Worm (Caenorhabditis elegans): ENCODE measurements around the gene ZK596.2.

ZK596.2 gene

ce11 chrIV:10880264-10880663, 28.8 kb downstream of the ZK596.2 start, which contains the start of gene fipr-15:
TSS of gene fipr-15 (plus strand) at chrIV:10880564.
- TF ChIP-seq sox-4 (tag; optimal IDR thresholded peaks at IDR 0.05) = no peak

- TF ChIP-seq ets-5 (GFP tag; IDR thresholded peaks at IDR 0.05) (no peak), unc-130 (tag; optimal IDR thresholded peaks at IDR 0.05) (no peak), unc-98 (GFP tag; IDR thresholded peaks at IDR 0.05) (no peak), sptf-1 (tag; optimal IDR thresholded peaks at IDR 0.05) (no peak), unc-30 (tag; optimal IDR thresholded peaks at IDR 0.05) (no peak), fos-1 (tag; optimal IDR thresholded peaks at IDR 0.05) (no peak), alr-1 (tag; optimal IDR thresholded peaks at IDR 0.05; ENCODE audit: borderline replicate concordance) (no peak), fkh-10 (GFP tag; optimal IDR thresholded peaks at IDR 0.05) (no peak), nhr-85 (tag) (no peak), nhr-28 (tag; optimal IDR thresholded peaks at IDR 0.05) (no peak), ces-1 (GFP tag; optimal IDR thresholded peaks at IDR 0.05) (no peak), mef-2 (tag; optimal IDR thresholded peaks at IDR 0.05) (no peak), pax-3 (tag; optimal IDR thresholded peaks at IDR 0.05) (no peak), ceh-8 (GFP tag; optimal IDR thresholded peaks at IDR 0.05) (no peak), sup-37 (GFP tag; optimal IDR thresholded peaks at IDR 0.05) (no peak), swsn-7 (tag; optimal IDR thresholded peaks at IDR 0.05) (no peak), nhr-84 (tag; optimal IDR thresholded peaks at IDR 0.05) (no peak)
Measured at ce11 chrIV:10879542-10879941, 29.6 kb downstream of the ZK596.2 start, which contains the start of gene sdz-13. TSS of gene sdz-13 (minus strand) at chrIV:10879642.

ce11 chrIV:10876844-10877243, 32.3 kb downstream of the ZK596.2 start, which contains the start of gene fipr-14:
TSS of gene fipr-14 (plus strand) at chrIV:10877144.
- TF ChIP-seq unc-86 (tag; optimal IDR thresholded peaks at IDR 0.05) = no peak
- no peak for TF ChIP-seq nhr-11 (tag; optimal IDR thresholded peaks at IDR 0.05)
- no peak for TF ChIP-seq lin-13 (GFP tag; optimal IDR thresholded peaks at IDR 0.05)
- TF ChIP-seq ces-1 (GFP tag; optimal IDR thresholded peaks at IDR 0.05) = no peak
- no peak for TF ChIP-seq unc-98 (GFP tag; IDR thresholded peaks at IDR 0.05)
- TF ChIP-seq jun-1 (tag; optimal IDR thresholded peaks at IDR 0.05) = no peak
- TF ChIP-seq egl-13 (tag; optimal IDR thresholded peaks at IDR 0.05) = no peak
- no peak for TF ChIP-seq hlh-4 (tag; optimal IDR thresholded peaks at IDR 0.05)
- TF ChIP-seq nhr-19 (GFP tag; conservative IDR thresholded peaks at IDR 0.05) = no peak
- TF ChIP-seq lsy-2 (tag; optimal IDR thresholded peaks at IDR 0.05) = no peak
- TF ChIP-seq fkh-10 (GFP tag; optimal IDR thresholded peaks at IDR 0.05) = no peak
- TF ChIP-seq egl-27 (tag; optimal IDR thresholded peaks at IDR 0.05) = no peak
- no peak for TF ChIP-seq F16B12.6 (tag; optimal IDR thresholded peaks at IDR 0.05)
- no peak for TF ChIP-seq mdl-1 (tag; optimal IDR thresholded peaks at IDR 0.05)
- TF ChIP-seq zag-1 (tag; optimal IDR thresholded peaks at IDR 0.05) = no peak
- TF ChIP-seq nhr-84 (tag; optimal IDR thresholded peaks at IDR 0.05) = no peak

ce11 chrIV:10874527-10874926, 34.6 kb downstream of the ZK596.2 start, which contains the start of gene F13E9.12:
TSS of gene F13E9.12 (minus strand) at chrIV:10874627.
- no peak for TF ChIP-seq Y116A8C.19 (tag; optimal IDR thresholded peaks at IDR 0.05; ENCODE audit: borderline replicate concordance)
- TF ChIP-seq nhr-85 (tag) = no peak
- no peak for TF ChIP-seq mep-1 (tag; optimal IDR thresholded peaks at IDR 0.05)
- TF ChIP-seq alr-1 (tag; optimal IDR thresholded peaks at IDR 0.05; ENCODE audit: borderline replicate concordance) = no peak
- no peak for TF ChIP-seq pag-3 (tag; optimal IDR thresholded peaks at IDR 0.05; ENCODE audit: borderline replicate concordance, insufficient read depth)
- no peak for TF ChIP-seq jun-1 (tag; optimal IDR thresholded peaks at IDR 0.05)
- no peak for TF ChIP-seq efl-3 (GFP tag; optimal IDR thresholded peaks at IDR 0.05)
- no peak for TF ChIP-seq tbx-2 (tag; optimal IDR thresholded peaks at IDR 0.05)
- TF ChIP-seq unc-62 (GFP tag; optimal IDR thresholded peaks at IDR 0.05) = no peak

- TF ChIP-seq fkh-8 (tag; optimal IDR thresholded peaks at IDR 0.05) = no peak
- TF ChIP-seq snpc-4 (tag; optimal IDR thresholded peaks at IDR 0.05) = no peak
- TF ChIP-seq efl-1 (optimal IDR thresholded peaks at IDR 0.05) = no peak
- peak in 1 of 2 experiments; percentile 44 for TF ChIP-seq efl-1 (GFP tag; optimal IDR thresholded peaks at IDR 0.05 in 1 of 2)
- no peak for TF ChIP-seq ceh-8 (GFP tag; optimal IDR thresholded peaks at IDR 0.05)
- TF ChIP-seq tbx-2 (tag; optimal IDR thresholded peaks at IDR 0.05) = no peak
- no peak for TF ChIP-seq dsc-1 (tag; optimal IDR thresholded peaks at IDR 0.05)
- TF ChIP-seq nhr-77 (tag; optimal IDR thresholded peaks at IDR 0.05) = no peak
- TF ChIP-seq lin-14 (GFP tag; optimal IDR thresholded peaks at IDR 0.05) = peak; percentile 54
- no peak for TF ChIP-seq lin-39 (tag; optimal IDR thresholded peaks at IDR 0.05)
Measured at ce11 chrIV:10870158-10870557, 38.9 kb downstream of the ZK596.2 start.
